Worm (Caenorhabditis elegans) whole organism, midembryonic: ENCODE data around the gene ugt-53.

Experiments
- T22C8.4 ChIP-seq: fragments of 200-800 bp; sonication (Bioruptor generic); IDR thresholded peaks from 2 replicates; pipeline ENCODE4 v1.3.6; 2022; ENCODE audit warnings: missing genetic modification characterization, missing compliant biosample characterization
- cog-1 ChIP-seq: sonication (generic microtip); optimal IDR thresholded peaks from 2 replicates; lab custom pipeline; 2016; ENCODE audit warnings: missing genetic modification characterization, missing compliant biosample characterization
- flt-1 ChIP-seq: fragments of 200-800 bp; sonication (Bioruptor generic); IDR thresholded peaks from 2 replicates; pipeline ENCODE4 v1.3.6; 2022; ENCODE audit warnings: missing genetic modification characterization, missing compliant biosample characterization
- klf-2 ChIP-seq: fragments of 200-800 bp; sonication (Bioruptor generic); conservative IDR thresholded peaks from 2 replicates; pipeline ENCODE4 v1.3.6; 2022; ENCODE audit warnings: missing genetic modification reagents, missing genetic modification characterization, missing compliant biosample characterization
- med-1 ChIP-seq: sonication (generic microtip); optimal IDR thresholded peaks from 2 replicates; lab custom pipeline; 2017; ENCODE audit warnings: missing genetic modification characterization, mild to moderate bottlenecking, missing compliant biosample characterization, antibody characterized with exemption, missing genetic modification reagents; ENCODE audit not compliant: insufficient read depth
- ref-1 ChIP-seq: fragments of 200-800 bp; sonication (Bioruptor generic); conservative IDR thresholded peaks from 2 replicates; pipeline ENCODE4 v1.3.6; 2022; ENCODE audit warnings: missing genetic modification reagents, missing genetic modification characterization, missing compliant biosample characterization
- tab-1 ChIP-seq: fragments of 200-800 bp; sonication (Bioruptor generic); IDR thresholded peaks from 2 replicates; pipeline ENCODE4 v1.3.6; 2022; ENCODE audit warnings: missing genetic modification characterization, missing compliant biosample characterization
- ztf-23 ChIP-seq: fragments of 200-800 bp; sonication (Bioruptor generic); IDR thresholded peaks from 2 replicates; pipeline ENCODE4 v1.3.6; 2022; ENCODE audit warnings: missing genetic modification reagents, missing genetic modification characterization, missing compliant biosample characterization
- ztf-29 ChIP-seq: fragments of 200-800 bp; sonication (Bioruptor generic); IDR thresholded peaks from 2 replicates; pipeline ENCODE4 v1.3.6; 2022; ENCODE audit warnings: missing genetic modification reagents, missing genetic modification characterization, missing compliant biosample characterization

DNA sequence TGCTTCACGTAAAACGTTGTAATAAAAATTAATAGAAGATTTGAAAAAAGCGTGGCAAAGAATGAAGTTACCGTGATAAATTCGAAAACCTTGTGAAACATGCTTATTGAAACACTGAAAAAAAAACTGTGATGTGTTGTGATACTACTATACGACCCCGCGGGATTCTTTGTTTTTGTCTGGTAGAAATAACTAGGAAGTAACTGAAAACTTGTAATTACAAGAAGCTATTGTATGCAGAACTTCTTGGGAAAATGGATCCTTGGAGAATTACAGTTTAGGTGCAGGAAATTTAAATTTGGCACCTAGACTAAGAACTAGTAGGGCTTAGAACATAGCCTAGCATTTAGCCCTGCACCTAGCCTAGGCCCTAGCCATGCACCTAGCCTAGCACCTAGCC, 30.7 kb downstream of the ugt-53 start, which contains the start of gene str-39:
- TF ChIP-seq ref-1 (GFP tag; lab: Robert Waterston, UW), result no peak
- TF ChIP-seq flt-1 (GFP tag; lab: Robert Waterston, UW), result no peak
- TF ChIP-seq ztf-29 (GFP tag; lab: Robert Waterston, UW), result no peak
- TF ChIP-seq T22C8.4, result no peak
- no peak for TF ChIP-seq med-1
- no peak for TF ChIP-seq cog-1 (tag; lab: Kevin White, UChicago)
- TF ChIP-seq tab-1, result no peak
- TF ChIP-seq klf-2 (GFP tag; lab: Robert Waterston, UW), result no peak
- no peak for TF ChIP-seq ztf-23 (GFP tag; lab: Robert Waterston, UW)
